Worm (Caenorhabditis elegans) whole organism, L4/young adult: ENCODE results near the gene srlf-15.

Experiments used
- W03F9.2 ChIP-seq: fragments of 150-350 bp; optimal IDR thresholded peaks from 2 replicates; lab custom pipeline; 2014; ENCODE audit warnings: missing biosample characterization, missing genetic modification characterization
- dao-5 ChIP-seq: sonication (generic microtip); optimal IDR thresholded peaks from 2 replicates; lab custom pipeline; 2016; ENCODE audit warnings: missing genotype, missing genetic modification characterization, moderate library complexity, missing compliant biosample characterization
- him-1 ChIP-seq: sonication (generic microtip); optimal IDR thresholded peaks from 2 replicates; lab custom pipeline; 2016; ENCODE audit warnings: missing genotype, missing genetic modification reagents, missing genetic modification characterization, missing compliant biosample characterization

DNA sequence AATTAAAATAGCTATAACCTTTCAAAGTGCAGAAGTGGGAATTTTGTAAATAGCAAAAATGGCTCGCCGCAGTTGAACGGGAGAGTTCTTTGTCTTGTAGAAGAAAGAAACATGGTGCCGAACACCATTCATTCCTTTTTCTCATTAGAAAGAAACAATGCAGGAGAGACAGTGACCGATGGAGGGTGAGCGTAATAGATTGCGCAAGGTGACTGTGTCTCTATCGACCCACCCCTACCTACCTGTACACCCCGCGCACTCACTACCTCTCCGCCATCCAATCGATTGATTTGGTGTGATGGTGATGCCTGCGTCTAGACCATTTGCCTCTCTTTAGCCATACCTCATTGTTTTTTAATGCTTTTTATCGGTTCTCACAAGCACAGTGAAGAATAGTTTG lies 46.7 kb upstream of the srlf-15 start:
- TF ChIP-seq dao-5 (tag; lab: Kevin White, UChicago) = no peak
- TF ChIP-seq him-1 (tag; lab: Kevin White, UChicago) = no peak
- no peak for TF ChIP-seq W03F9.2 (tag; lab: Kevin White, UChicago)
